Worm (Caenorhabditis elegans) whole organism, L3 larva: ENCODE results near the gene F22F4.9.

Experiments
- ZK546.5 ChIP-seq: sonication (generic microtip); optimal IDR thresholded peaks from 2 replicates; lab custom pipeline; 2017; ENCODE audit warnings: missing biosample characterization, missing genetic modification characterization
- aly-2 ChIP-seq: fragments of 150-350 bp; optimal IDR thresholded peaks from 2 replicates; lab custom pipeline; 2014; ENCODE audit warnings: missing biosample characterization, missing genetic modification characterization
- ama-1 ChIP-seq: fragments of 150-350 bp; optimal IDR thresholded peaks from 2 replicates; lab custom pipeline; 2018
- ceh-16 ChIP-seq: sonication (generic microtip); optimal IDR thresholded peaks from 2 replicates; lab custom pipeline; 2017; ENCODE audit warnings: missing biosample characterization, missing genetic modification characterization
- ceh-28 ChIP-seq: fragments of 150-350 bp; optimal IDR thresholded peaks from 2 replicates; lab custom pipeline; 2014; ENCODE audit warnings: missing biosample characterization, missing genetic modification reagents, missing genetic modification characterization
- daf-12 ChIP-seq: fragments of 150-350 bp; optimal IDR thresholded peaks from 2 replicates; lab custom pipeline; 2014; ENCODE audit warnings: missing biosample characterization, missing genetic modification reagents, missing genetic modification characterization
- egl-5 ChIP-seq: fragments of 150-350 bp; optimal IDR thresholded peaks from 2 replicates; lab custom pipeline; 2017; ENCODE audit warnings: missing biosample characterization, missing genetic modification reagents, missing genetic modification characterization, inconsistent platforms
- elt-1 ChIP-seq: fragments of 150-350 bp; optimal IDR thresholded peaks from 2 replicates; lab custom pipeline; 2014; ENCODE audit warnings: missing biosample characterization, missing genetic modification characterization
- elt-2 ChIP-seq: sonication (generic microtip); optimal IDR thresholded peaks from 2 replicates; lab custom pipeline; 2016; ENCODE audit warnings: missing genetic modification reagents, mild to moderate bottlenecking, missing genetic modification characterization, missing compliant biosample characterization
- eor-1 ChIP-seq, 2 experiments: fragments of 150-350 bp; optimal IDR thresholded peaks; 2 replicates each; lab custom pipeline; 2014 to 2018; ENCODE audit warnings: missing biosample characterization in 2 of 2, missing genetic modification characterization in 2 of 2
- fkh-10 ChIP-seq: sonication (generic microtip); optimal IDR thresholded peaks from 2 replicates; lab custom pipeline; 2017; ENCODE audit warnings: missing biosample characterization, missing genetic modification reagents, missing genetic modification characterization
- jun-1 ChIP-seq: fragments of 150-350 bp; optimal IDR thresholded peaks from 2 replicates; lab custom pipeline; 2014; ENCODE audit warnings: missing biosample characterization, missing genetic modification reagents, missing genetic modification characterization
- lsy-12 ChIP-seq: sonication (generic microtip); optimal IDR thresholded peaks from 2 replicates; lab custom pipeline; 2016; ENCODE audit warnings: mild to moderate bottlenecking, missing genetic modification characterization, missing compliant biosample characterization
- mdl-1 ChIP-seq: fragments of 150-350 bp; optimal IDR thresholded peaks from 2 replicates; lab custom pipeline; 2014; ENCODE audit warnings: missing biosample characterization, missing genetic modification characterization
- mml-1 ChIP-seq: fragments of 150-350 bp; sonication (generic microtip); optimal IDR thresholded peaks from 3 replicates; lab custom pipeline; 2014; ENCODE audit warnings: missing biosample characterization, missing genetic modification characterization
- nfya-1 ChIP-seq: sonication (generic microtip); optimal IDR thresholded peaks from 2 replicates; lab custom pipeline; 2017; ENCODE audit warnings: missing genetic modification characterization, mild to moderate bottlenecking, missing compliant biosample characterization, antibody characterized with exemption, moderate library complexity; ENCODE audit not compliant: insufficient read depth
- nhr-12 ChIP-seq: fragments of 150-350 bp; optimal IDR thresholded peaks from 2 replicates; lab custom pipeline; 2014; ENCODE audit warnings: missing biosample characterization, missing genetic modification characterization
- nhr-23 ChIP-seq: fragments of 150-350 bp; optimal IDR thresholded peaks from 2 replicates; lab custom pipeline; 2014; ENCODE audit warnings: missing biosample characterization, missing genetic modification reagents, missing genetic modification characterization
- nhr-25 ChIP-seq: sonication (generic microtip); optimal IDR thresholded peaks from 2 replicates; lab custom pipeline; 2017; ENCODE audit warnings: missing biosample characterization, missing genetic modification characterization
- nhr-28 ChIP-seq: fragments of 150-350 bp; optimal IDR thresholded peaks from 2 replicates; lab custom pipeline; 2014; ENCODE audit warnings: missing biosample characterization, missing genetic modification characterization
- nhr-43 ChIP-seq: sonication (generic microtip); optimal IDR thresholded peaks from 2 replicates; lab custom pipeline; 2016; ENCODE audit warnings: mild to moderate bottlenecking, missing genetic modification characterization, missing compliant biosample characterization; ENCODE audit not compliant: poor library complexity, severe bottlenecking
- nhr-67 ChIP-seq: fragments of 150-350 bp; optimal IDR thresholded peaks from 2 replicates; lab custom pipeline; 2014; ENCODE audit warnings: missing biosample characterization, missing genetic modification characterization
- nhr-76 ChIP-seq: fragments of 150-350 bp; sonication (generic microtip); optimal IDR thresholded peaks from 5 replicates; lab custom pipeline; 2014; ENCODE audit warnings: missing biosample characterization, missing genetic modification characterization
- pha-4 ChIP-seq: fragments of 150-350 bp; optimal IDR thresholded peaks from 2 replicates; lab custom pipeline; 2014; ENCODE audit warnings: missing biosample characterization, missing genetic modification reagents, missing genetic modification characterization
- pqm-1 ChIP-seq: fragments of 150-350 bp; optimal IDR thresholded peaks from 2 replicates; lab custom pipeline; 2017; ENCODE audit warnings: missing biosample characterization, missing genetic modification characterization, inconsistent platforms
- sea-2 ChIP-seq: fragments of 150-350 bp; sonication (generic microtip); optimal IDR thresholded peaks from 4 replicates; lab custom pipeline; 2014; ENCODE audit warnings: missing biosample characterization, missing genetic modification reagents, missing genetic modification characterization
- tbx-2 ChIP-seq: sonication (generic microtip); optimal IDR thresholded peaks from 2 replicates; lab custom pipeline; 2016; ENCODE audit warnings: mild to moderate bottlenecking, missing genetic modification characterization, missing compliant biosample characterization
- unc-62 ChIP-seq: fragments of 150-350 bp; sonication (generic microtip); optimal IDR thresholded peaks from 4 replicates; lab custom pipeline; 2014; ENCODE audit warnings: missing biosample characterization, missing genetic modification reagents, missing genetic modification characterization
- zag-1 ChIP-seq: fragments of 150-350 bp; optimal IDR thresholded peaks from 2 replicates; lab custom pipeline; 2014; ENCODE audit warnings: missing biosample characterization, missing genetic modification characterization
- ztf-11 ChIP-seq: fragments of 150-350 bp; optimal IDR thresholded peaks from 2 replicates; lab custom pipeline; 2014; ENCODE audit warnings: missing biosample characterization, missing genetic modification characterization
- ztf-4 ChIP-seq: fragments of 150-350 bp; optimal IDR thresholded peaks from 2 replicates; lab custom pipeline; 2014; ENCODE audit warnings: missing biosample characterization, missing genetic modification characterization

The F22F4.9 gene

DNA sequence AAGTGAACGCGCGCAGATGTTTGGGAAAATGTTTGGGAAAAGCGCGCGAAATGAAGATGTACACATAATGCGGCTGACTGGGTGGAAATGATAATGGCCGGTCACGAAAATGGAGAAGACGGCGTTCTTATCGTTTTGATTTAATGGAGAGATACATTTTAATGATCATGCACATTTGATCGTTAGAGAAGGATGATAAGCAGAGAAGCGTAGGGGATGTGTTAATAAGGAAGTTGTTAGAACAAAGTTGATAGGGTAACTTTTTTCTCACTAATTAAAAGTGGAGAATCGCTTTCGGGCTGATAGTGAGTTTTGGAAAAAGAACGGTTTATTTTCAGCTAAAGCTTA lies 41.8 kb upstream of the F22F4.9 start:
- TF ChIP-seq nhr-43 (tag; lab: Kevin White, UChicago), result no peak
- peak; percentile 32 for TF ChIP-seq ceh-28 (tag; lab: Kevin White, UChicago)
- TF ChIP-seq pqm-1, result no peak
- peak; percentile 68 for TF ChIP-seq elt-2 (tag; lab: Kevin White, UChicago)
- no peak for TF ChIP-seq tbx-2
- no peak for TF ChIP-seq elt-1 (tag; lab: Kevin White, UChicago)

DNA sequence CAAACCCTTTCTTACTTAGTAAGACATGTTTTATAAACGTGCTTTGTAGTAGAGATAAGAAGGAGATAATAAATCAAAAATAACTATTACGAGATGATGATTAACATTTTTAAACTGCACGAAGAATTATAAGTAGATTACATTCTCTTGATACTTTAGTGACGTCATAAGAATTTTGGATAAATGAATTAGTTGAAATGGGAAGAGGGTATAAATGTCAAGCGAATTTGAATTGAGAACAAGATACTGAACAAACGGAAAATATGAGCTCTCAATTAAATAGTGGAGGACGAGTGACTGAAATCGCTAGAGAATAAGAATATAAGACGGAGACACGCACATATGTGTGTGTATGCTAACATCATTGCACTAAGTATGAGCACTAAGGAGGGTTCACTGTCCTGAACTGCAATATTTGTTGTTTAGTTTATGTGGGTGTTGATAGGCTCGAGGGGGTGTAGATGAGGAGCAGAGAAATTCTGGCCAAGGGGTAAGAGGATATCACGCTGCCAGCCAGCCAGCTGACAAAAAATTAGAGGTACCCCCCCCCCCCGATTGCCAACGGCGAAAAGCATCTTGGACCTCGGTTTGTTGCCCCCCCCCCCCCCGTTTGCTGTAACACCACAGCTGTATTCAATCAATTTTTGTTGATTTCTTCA lies 41.3 kb upstream of the F22F4.9 start:
- TF ChIP-seq aly-2, result no peak
- peak; percentile 10 for TF ChIP-seq ama-1 (lab: Kevin White, UChicago)
- TF ChIP-seq ceh-28 (tag; lab: Kevin White, UChicago), result no peak
- peak; percentile 31 for TF ChIP-seq lsy-12

DNA sequence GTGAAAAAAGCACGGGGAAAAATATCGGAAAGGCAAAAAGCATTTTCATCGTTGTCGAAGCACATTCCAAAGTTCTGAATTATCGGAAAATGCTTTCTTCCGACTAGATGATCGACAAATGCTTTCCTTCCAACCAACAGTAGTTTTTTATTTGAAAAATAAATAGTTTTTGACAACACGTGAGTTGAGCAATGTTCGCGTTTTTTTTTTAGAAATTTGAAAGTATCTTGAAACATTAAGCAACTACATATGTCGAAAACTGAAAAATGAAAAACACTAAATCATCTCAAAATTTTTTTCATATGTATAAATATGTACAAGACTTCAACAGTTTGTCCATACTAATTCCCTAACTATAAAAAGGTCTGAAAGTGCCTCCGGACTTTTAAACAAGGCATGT lies 40.2 kb upstream of the F22F4.9 start, which contains the start of gene hsp-25:
TSS of gene hsp-25 (minus strand) at position 101 of the 400 bp plus-strand sequence.
- no peak for TF ChIP-seq daf-12
- TF ChIP-seq jun-1 (tag; lab: Kevin White, UChicago), result no peak
- no peak for TF ChIP-seq egl-5
- no peak for TF ChIP-seq nhr-12
- TF ChIP-seq nfya-1 (tag; lab: Kevin White, UChicago), result no peak
- TF ChIP-seq ceh-28 (tag; lab: Kevin White, UChicago), result no peak
- no peak for TF ChIP-seq nhr-28
- no peak for TF ChIP-seq ZK546.5 (tag; lab: Kevin White, UChicago)
- TF ChIP-seq unc-62 (GFP tag; lab: Kevin White, UChicago), result no peak
- TF ChIP-seq sea-2, result no peak
- no peak for TF ChIP-seq elt-2 (tag; lab: Kevin White, UChicago)
- TF ChIP-seq eor-1 (tag; optimal IDR thresholded peaks at IDR 0.05; lab: Kevin White, UChicago), result no peak
- TF ChIP-seq ama-1 (lab: Kevin White, UChicago), result no peak

DNA sequence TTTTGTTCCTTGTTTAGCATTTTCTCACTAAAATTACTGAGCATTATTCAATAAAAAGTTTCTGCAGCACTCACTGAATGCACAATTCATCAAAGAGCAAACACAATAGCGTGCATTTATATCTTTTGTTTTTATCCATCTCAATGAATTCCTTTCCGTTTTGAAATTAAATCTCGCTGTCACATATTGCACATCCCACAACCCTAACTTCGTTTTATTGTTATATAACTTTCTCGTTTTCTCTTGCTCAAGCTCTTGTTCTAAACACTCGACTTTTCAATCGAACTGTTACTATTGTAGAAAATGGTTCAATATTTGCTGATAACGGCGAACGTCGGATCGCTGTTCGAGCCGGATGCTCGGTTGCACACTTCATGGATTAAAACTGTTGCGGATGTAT lies 31.9 kb upstream of the F22F4.9 start, which contains the start of gene ipp-5:
TSS of gene ipp-5 (plus strand) at position 301 of the 400 bp plus-strand sequence.
- no peak for TF ChIP-seq elt-1 (tag; lab: Kevin White, UChicago)
- no peak for TF ChIP-seq mdl-1
- TF ChIP-seq nhr-76 (tag; lab: Kevin White, UChicago), result no peak
- no peak for TF ChIP-seq mml-1 (tag; lab: Kevin White, UChicago)
- no peak for TF ChIP-seq ztf-4 (tag; lab: Kevin White, UChicago)
- no peak for TF ChIP-seq unc-62 (GFP tag; lab: Kevin White, UChicago)
- no peak for TF ChIP-seq ZK546.5 (tag; lab: Kevin White, UChicago)
- no peak for TF ChIP-seq aly-2
- no peak for TF ChIP-seq pha-4 (tag; lab: Kevin White, UChicago)
- TF ChIP-seq zag-1 (tag; lab: Kevin White, UChicago), result no peak
- TF ChIP-seq fkh-10 (GFP tag; lab: Kevin White, UChicago), result no peak
- TF ChIP-seq nfya-1 (tag; lab: Kevin White, UChicago), result no peak

DNA sequence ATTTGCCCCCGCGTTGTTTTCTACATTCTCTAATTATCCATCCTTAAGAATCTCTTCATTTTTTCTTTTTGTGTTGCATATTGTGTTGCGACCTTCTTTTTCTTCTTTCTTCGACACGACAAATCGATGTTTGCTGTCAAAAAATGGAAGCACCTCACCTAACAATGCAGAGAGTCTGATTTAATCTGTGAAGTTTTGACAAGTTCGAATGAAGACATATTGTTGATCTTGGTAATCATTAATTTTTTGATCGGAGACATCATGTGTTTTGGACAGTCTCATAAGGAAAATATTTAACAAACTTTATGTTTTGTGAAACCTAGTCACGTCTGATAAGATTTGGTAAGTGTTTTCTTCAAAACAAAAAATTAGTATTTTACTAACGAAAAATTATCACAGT lies 29.8 kb upstream of the F22F4.9 start:
- TF ChIP-seq nhr-25 (tag; lab: Kevin White, UChicago), result peak; percentile 29
- TF ChIP-seq elt-1 (tag; lab: Kevin White, UChicago), result peak; percentile 49
- TF ChIP-seq elt-2 (tag; lab: Kevin White, UChicago), result no peak
- TF ChIP-seq ceh-28 (tag; lab: Kevin White, UChicago), result no peak
- no peak for TF ChIP-seq ztf-11 (tag; lab: Kevin White, UChicago)
- TF ChIP-seq nhr-67, result no peak
- peak; percentile 34 for TF ChIP-seq ceh-16 (tag; lab: Kevin White, UChicago)
- no peak for TF ChIP-seq nhr-23
